Fruit fly (Drosophila melanogaster) whole organism, prepupa: ENCODE data around the gene CG11779.

Experiments
- Blimp-1 ChIP-seq: fragments of 200-800 bp; sonication (Bioruptor generic); optimal IDR thresholded peaks from 3 replicates; lab custom pipeline; 2017; ENCODE audit warnings: missing biosample characterization, missing genetic modification characterization, mild to moderate bottlenecking, moderate library complexity, missing genetic modification reagents
- CG10631 ChIP-seq: fragments of 200-800 bp; sonication (Bioruptor generic); optimal IDR thresholded peaks from 2 replicates; lab custom pipeline; 2016; ENCODE audit warnings: missing biosample characterization, missing genetic modification characterization
- CG10669 ChIP-seq: fragments of 200-800 bp; sonication (Bioruptor generic); optimal IDR thresholded peaks from 3 replicates; lab custom pipeline; 2018; ENCODE audit warnings: missing biosample characterization, mild to moderate bottlenecking, missing genetic modification characterization, moderate library complexity
- CG11294 ChIP-seq: fragments of 200-800 bp; sonication (Bioruptor generic); IDR thresholded peaks from 2 replicates; pipeline ENCODE4 v1.3.6; 2022; ENCODE audit warnings: missing biosample characterization, missing genetic modification characterization
- CG11902 ChIP-seq: fragments of 200-800 bp; sonication (Bioruptor generic); optimal IDR thresholded peaks from 3 replicates; lab custom pipeline; 2016; ENCODE audit warnings: missing biosample characterization, missing genetic modification characterization
- CG15336 ChIP-seq: fragments of 200-800 bp; sonication (Bioruptor generic); IDR thresholded peaks from 2 replicates; pipeline ENCODE4 v1.3.6; 2022; ENCODE audit warnings: missing biosample characterization, missing genetic modification characterization
- CG1621 ChIP-seq: fragments of 200-800 bp; sonication (Bioruptor generic); optimal IDR thresholded peaks from 3 replicates; lab custom pipeline; 2018; ENCODE audit warnings: missing biosample characterization, mild to moderate bottlenecking, missing genetic modification characterization
- CG3032 ChIP-seq: fragments of 200-800 bp; optimal IDR thresholded peaks from 2 replicates; lab custom pipeline; 2019; ENCODE audit warnings: missing biosample characterization, mild to moderate bottlenecking, missing genetic modification characterization, moderate library complexity
- CG31627 ChIP-seq: fragments of 200-800 bp; sonication (Bioruptor generic); optimal IDR thresholded peaks from 3 replicates; lab custom pipeline; 2016; ENCODE audit warnings: missing biosample characterization, missing genetic modification characterization
- CG32006 ChIP-seq: fragments of 200-800 bp; sonication (Bioruptor generic); optimal IDR thresholded peaks from 3 replicates; lab custom pipeline; 2017; ENCODE audit warnings: missing biosample characterization, mild to moderate bottlenecking, missing genetic modification characterization
- CG34406 ChIP-seq: fragments of 200-800 bp; sonication (Bioruptor generic); optimal IDR thresholded peaks from 3 replicates; lab custom pipeline; 2016; ENCODE audit warnings: missing biosample characterization, missing genetic modification characterization
- CG3919 ChIP-seq: fragments of 200-800 bp; sonication (Bioruptor generic); optimal IDR thresholded peaks from 3 replicates; lab custom pipeline; 2016; ENCODE audit warnings: missing biosample characterization, missing genetic modification characterization
- CG4318 ChIP-seq: fragments of 200-800 bp; sonication (Bioruptor generic); optimal IDR thresholded peaks from 3 replicates; lab custom pipeline; 2017; ENCODE audit warnings: missing biosample characterization, mild to moderate bottlenecking, missing genetic modification characterization
- CG6163 ChIP-seq: fragments of 200-800 bp; sonication (Bioruptor generic); IDR thresholded peaks from 3 replicates; pipeline ENCODE4 v1.3.6; 2022; ENCODE audit warnings: missing biosample characterization, missing genetic modification characterization
- CG6276 ChIP-seq: fragments of 200-800 bp; sonication (Bioruptor generic); optimal IDR thresholded peaks from 2 replicates; lab custom pipeline; 2017; ENCODE audit warnings: missing biosample characterization, mild to moderate bottlenecking, missing genetic modification characterization
- CG6792 ChIP-seq: fragments of 200-800 bp; sonication (Bioruptor generic); optimal IDR thresholded peaks from 3 replicates; lab custom pipeline; 2016; ENCODE audit warnings: missing biosample characterization, missing genetic modification characterization
- CG6808 ChIP-seq: fragments of 200-800 bp; sonication (Bioruptor generic); optimal IDR thresholded peaks from 3 replicates; lab custom pipeline; 2017; ENCODE audit warnings: missing biosample characterization, missing genetic modification characterization, mild to moderate bottlenecking, moderate library complexity, missing genetic modification reagents
- CG6854 ChIP-seq: fragments of 200-800 bp; sonication (Bioruptor generic); optimal IDR thresholded peaks from 2 replicates; lab custom pipeline; 2017; ENCODE audit warnings: missing biosample characterization, mild to moderate bottlenecking, missing genetic modification characterization
- CG7368 ChIP-seq: fragments of 200-800 bp; sonication (Bioruptor generic); optimal IDR thresholded peaks from 3 replicates; lab custom pipeline; 2016; ENCODE audit warnings: missing biosample characterization, missing genetic modification characterization
- CG8119 ChIP-seq: fragments of 200-800 bp; sonication (Bioruptor generic); IDR thresholded peaks from 3 replicates; pipeline ENCODE4 v1.3.6; 2022; ENCODE audit warnings: missing biosample characterization, missing genetic modification characterization
- CG8632 ChIP-seq: fragments of 200-800 bp; sonication (Bioruptor generic); optimal IDR thresholded peaks from 3 replicates; lab custom pipeline; 2016; ENCODE audit warnings: missing biosample characterization, missing genetic modification characterization
- CG9139 ChIP-seq: fragments of 200-800 bp; sonication (Bioruptor generic); optimal IDR thresholded peaks from 3 replicates; lab custom pipeline; 2017; ENCODE audit warnings: missing biosample characterization, mild to moderate bottlenecking, missing genetic modification characterization
- Eip75B ChIP-seq: fragments of 200-800 bp; sonication (Bioruptor generic); optimal IDR thresholded peaks from 3 replicates; lab custom pipeline; 2016; ENCODE audit warnings: missing biosample characterization, missing genetic modification characterization
- Eip78C ChIP-seq: fragments of 200-800 bp; sonication (Bioruptor generic); peaks from one replicate; lab custom pipeline; 2016; ENCODE audit warnings: missing biosample characterization, missing genetic modification characterization
- Eip93F ChIP-seq: fragments of 200-800 bp; sonication (Bioruptor generic); optimal IDR thresholded peaks from 2 replicates; lab custom pipeline; 2016; ENCODE audit warnings: missing biosample characterization, mild to moderate bottlenecking, missing genetic modification characterization
- Ets21C ChIP-seq: fragments of 200-800 bp; sonication (Bioruptor generic); optimal IDR thresholded peaks from 3 replicates; lab custom pipeline; 2016; ENCODE audit warnings: missing biosample characterization, missing genetic modification characterization
- Ets96B ChIP-seq: fragments of 200-800 bp; optimal IDR thresholded peaks from 2 replicates; lab custom pipeline; 2019; ENCODE audit warnings: missing biosample characterization, mild to moderate bottlenecking, missing genetic modification characterization, moderate library complexity
- Gug ChIP-seq: fragments of 200-800 bp; sonication (Bioruptor generic); IDR thresholded peaks from 2 replicates; pipeline ENCODE4 v1.3.6; 2022; ENCODE audit warnings: missing biosample characterization, missing genetic modification characterization
- Hr38 ChIP-seq: sonication (Bioruptor generic); optimal IDR thresholded peaks from 2 replicates; lab custom pipeline; 2016; ENCODE audit warnings: missing biosample characterization, missing genetic modification characterization
- Hr39 ChIP-seq: fragments of 200-800 bp; sonication (Bioruptor generic); optimal IDR thresholded peaks from 2 replicates; lab custom pipeline; 2016; ENCODE audit warnings: missing biosample characterization, missing genetic modification characterization
- Hr4 ChIP-seq: fragments of 200-800 bp; sonication (Bioruptor generic); optimal IDR thresholded peaks from 3 replicates; lab custom pipeline; 2016; ENCODE audit warnings: missing biosample characterization, missing genetic modification characterization
- Lpt ChIP-seq: fragments of 200-800 bp; sonication (Bioruptor generic); optimal IDR thresholded peaks from 3 replicates; lab custom pipeline; 2016; ENCODE audit warnings: missing biosample characterization, missing genetic modification characterization
- Met ChIP-seq: fragments of 200-800 bp; sonication (Bioruptor generic); optimal IDR thresholded peaks from 3 replicates; lab custom pipeline; 2016; ENCODE audit warnings: missing biosample characterization, missing genetic modification characterization
- OdsH ChIP-seq: fragments of 200-800 bp; sonication (Bioruptor generic); optimal IDR thresholded peaks from 3 replicates; lab custom pipeline; 2016; ENCODE audit warnings: missing biosample characterization, missing genetic modification characterization
- Smox ChIP-seq: fragments of 200-800 bp; sonication (Bioruptor generic); optimal IDR thresholded peaks from 3 replicates; lab custom pipeline; 2016; ENCODE audit warnings: missing biosample characterization, missing genetic modification characterization
- Sox102F ChIP-seq: fragments of 200-800 bp; sonication (Bioruptor generic); optimal IDR thresholded peaks from 2 replicates; lab custom pipeline; 2016; ENCODE audit warnings: missing biosample characterization, mild to moderate bottlenecking, missing genetic modification characterization
- Sox14 ChIP-seq: fragments of 200-800 bp; sonication (Bioruptor generic); optimal IDR thresholded peaks from 3 replicates; lab custom pipeline; 2016; ENCODE audit warnings: missing biosample characterization, missing genetic modification characterization
- Sox15 ChIP-seq: fragments of 200-800 bp; sonication (Bioruptor generic); optimal IDR thresholded peaks from 3 replicates; lab custom pipeline; 2016; ENCODE audit warnings: missing biosample characterization, missing genetic modification characterization
- achi ChIP-seq: fragments of 200-800 bp; sonication (Bioruptor generic); optimal IDR thresholded peaks from 3 replicates; lab custom pipeline; 2016; ENCODE audit warnings: missing biosample characterization, missing genetic modification characterization
- acj6 ChIP-seq: fragments of 200-800 bp; sonication (Bioruptor generic); optimal IDR thresholded peaks from 3 replicates; lab custom pipeline; 2016; ENCODE audit warnings: missing biosample characterization, missing genetic modification characterization
- dsx ChIP-seq: fragments of 200-800 bp; optimal IDR thresholded peaks from 3 replicates; lab custom pipeline; 2019; ENCODE audit warnings: missing biosample characterization, mild to moderate bottlenecking, missing genetic modification characterization, moderate library complexity; ENCODE audit not compliant: poor library complexity, severe bottlenecking
- eg ChIP-seq: fragments of 200-800 bp; sonication (Bioruptor generic); IDR thresholded peaks from 3 replicates; pipeline ENCODE4 v1.3.6; 2022; ENCODE audit warnings: missing biosample characterization, missing genetic modification characterization
- fd59A ChIP-seq: fragments of 200-800 bp; sonication (Bioruptor generic); optimal IDR thresholded peaks from 2 replicates; lab custom pipeline; 2017; ENCODE audit warnings: missing biosample characterization, mild to moderate bottlenecking, missing genetic modification characterization, missing genetic modification reagents
- fd85E ChIP-seq: fragments of 200-800 bp; sonication (Bioruptor generic); optimal IDR thresholded peaks from 3 replicates; lab custom pipeline; 2016; ENCODE audit warnings: missing biosample characterization, missing genetic modification characterization
- fkh ChIP-seq: fragments of 200-800 bp; sonication (Bioruptor generic); optimal IDR thresholded peaks from 3 replicates; lab custom pipeline; 2017; ENCODE audit warnings: missing biosample characterization, mild to moderate bottlenecking, missing genetic modification characterization, moderate library complexity
- lz ChIP-seq: fragments of 200-800 bp; sonication (Bioruptor generic); optimal IDR thresholded peaks from 3 replicates; lab custom pipeline; 2016; ENCODE audit warnings: missing biosample characterization, missing genetic modification characterization
- net ChIP-seq: fragments of 200-800 bp; sonication (Bioruptor generic); optimal IDR thresholded peaks from 3 replicates; lab custom pipeline; 2016; ENCODE audit warnings: missing biosample characterization, missing genetic modification characterization
- pdm3 ChIP-seq: fragments of 200-800 bp; sonication (Bioruptor generic); optimal IDR thresholded peaks from 3 replicates; lab custom pipeline; 2016; ENCODE audit warnings: missing biosample characterization, missing genetic modification characterization
- salr ChIP-seq, 2 experiments: fragments of 200-800 bp; sonication (Bioruptor generic); optimal IDR thresholded peaks; 3 replicates each; lab custom pipeline; 2016 to 2018; ENCODE audit warnings: missing biosample characterization in 2 of 2, missing genetic modification characterization in 2 of 2, mild to moderate bottlenecking in 1 of 2
- ss ChIP-seq, 2 experiments: fragments of 200-800 bp; sonication (Bioruptor generic); optimal IDR thresholded peaks; 2 replicates in 1 of 2; 3 replicates in 1 of 2; lab custom pipeline; 2017 to 2018; ENCODE audit warnings: mild to moderate bottlenecking in 2 of 2, missing biosample characterization in 2 of 2, missing genetic modification characterization in 2 of 2, moderate library complexity in 1 of 2
- svp ChIP-seq: fragments of 200-800 bp; sonication (Bioruptor generic); peaks from one replicate; lab custom pipeline; 2016; ENCODE audit warnings: missing biosample characterization, missing genetic modification characterization
- topi ChIP-seq: fragments of 200-800 bp; sonication (Bioruptor generic); optimal IDR thresholded peaks from 3 replicates; lab custom pipeline; 2016; ENCODE audit warnings: missing biosample characterization, missing genetic modification characterization
- vri ChIP-seq: fragments of 200-800 bp; sonication (Bioruptor generic); optimal IDR thresholded peaks from 3 replicates; lab custom pipeline; 2016; ENCODE audit warnings: missing biosample characterization, mild to moderate bottlenecking, missing genetic modification characterization

CG11779 gene

DNA sequence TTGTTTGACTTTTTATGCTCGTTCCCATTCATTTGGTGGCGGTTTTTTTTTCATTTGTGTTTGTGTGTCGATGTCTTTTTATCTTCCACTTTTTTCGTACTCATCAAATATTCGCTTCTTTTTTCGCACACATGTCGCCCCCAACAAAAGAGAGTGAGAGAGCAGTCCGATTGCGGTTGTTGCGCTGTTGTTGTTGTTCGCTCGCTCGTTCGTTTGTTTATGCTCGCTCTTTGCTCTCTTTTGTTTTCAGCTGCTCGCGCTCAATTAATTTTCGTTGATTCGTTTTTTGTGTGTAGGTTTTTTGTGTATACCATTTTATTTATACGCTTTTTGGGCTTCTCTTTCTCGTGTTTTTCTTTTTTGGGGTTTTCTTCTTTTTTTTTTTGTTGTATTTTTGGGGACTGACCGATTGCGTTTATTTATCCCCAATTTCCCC lies 6.0 kb upstream of the CG11779 start:
- TF ChIP-seq CG6792 (GFP tag; lab: Kevin White, UChicago), result no peak
- no peak for TF ChIP-seq CG10669 (GFP tag; lab: Kevin White, UChicago)
- TF ChIP-seq CG8119, result peak; percentile 73
- TF ChIP-seq acj6, result no peak
- TF ChIP-seq CG11902 (GFP tag; lab: Kevin White, UChicago), result no peak
- TF ChIP-seq CG15336 (GFP tag; lab: Robert Waterston, UW), result peak; percentile 61; the same call in 1 of the 2 replicates
- TF ChIP-seq Eip75B, result no peak
- TF ChIP-seq Smox (GFP tag; lab: Kevin White, UChicago), result peak; percentile 2
- peak; percentile 25 for TF ChIP-seq Ets96B (tag; lab: Kevin White, UChicago)
- no peak for TF ChIP-seq achi (GFP tag; lab: Kevin White, UChicago)
- TF ChIP-seq CG8632 (GFP tag; lab: Kevin White, UChicago), result no peak
- TF ChIP-seq Sox102F (GFP tag; lab: Kevin White, UChicago), result peak; percentile 47
- no peak for TF ChIP-seq pdm3 (GFP tag; lab: Kevin White, UChicago)
- no peak for TF ChIP-seq CG31627 (GFP tag; lab: Kevin White, UChicago)
- no peak for TF ChIP-seq CG3919 (GFP tag; lab: Kevin White, UChicago)
- TF ChIP-seq Met (GFP tag; lab: Kevin White, UChicago), result no peak
- no peak for TF ChIP-seq salr (GFP tag; optimal IDR thresholded peaks at IDR 0.05; lab: Kevin White, UChicago)
- TF ChIP-seq fd85E (GFP tag; lab: Kevin White, UChicago), result peak; percentile 20
- no peak for TF ChIP-seq topi (GFP tag; lab: Kevin White, UChicago)
- peak; percentile 59 for TF ChIP-seq CG9139
- TF ChIP-seq dsx, result peak; percentile 59
- TF ChIP-seq Lpt (GFP tag; lab: Kevin White, UChicago), result peak; percentile 29
- TF ChIP-seq fkh, result no peak
- TF ChIP-seq CG7368 (GFP tag; lab: Kevin White, UChicago), result no peak
- no peak for TF ChIP-seq fd59A
- TF ChIP-seq OdsH, result no peak
- TF ChIP-seq vri (GFP tag; lab: Kevin White, UChicago), result peak; percentile 21
- no peak for TF ChIP-seq Sox15 (GFP tag; lab: Kevin White, UChicago)
- peak; percentile 11 for TF ChIP-seq Eip93F (GFP tag; lab: Kevin White, UChicago)
- peak; percentile 75 for TF ChIP-seq CG6276 (GFP tag; lab: Kevin White, UChicago)
- peak; percentile 3 for TF ChIP-seq net (GFP tag; lab: Kevin White, UChicago)
- no peak for TF ChIP-seq lz (GFP tag; lab: Kevin White, UChicago)
- no peak for TF ChIP-seq Hr39 (GFP tag; lab: Kevin White, UChicago)
- TF ChIP-seq CG3032, result peak; percentile 0
- no peak for TF ChIP-seq CG32006 (GFP tag; lab: Kevin White, UChicago)
- TF ChIP-seq CG1621, result no peak
- no peak for TF ChIP-seq Hr4 (GFP tag; lab: Kevin White, UChicago)
- TF ChIP-seq CG4318, result no peak
- TF ChIP-seq Blimp-1 (GFP tag; lab: Kevin White, UChicago), result no peak
- TF ChIP-seq eg (GFP tag; lab: Robert Waterston, UW), result peak; percentile 84
- no peak for TF ChIP-seq svp (GFP tag; lab: Kevin White, UChicago)
- no peak for TF ChIP-seq CG10631
- TF ChIP-seq Gug (GFP tag; lab: Robert Waterston, UW), result no peak
- TF ChIP-seq CG6854 (GFP tag; lab: Kevin White, UChicago), result peak; percentile 60
- no peak for TF ChIP-seq CG34406 (GFP tag; lab: Kevin White, UChicago)
- TF ChIP-seq CG6163 (GFP tag; lab: Robert Waterston, UW), result peak; percentile 81
- TF ChIP-seq Ets21C (GFP tag; lab: Kevin White, UChicago), result no peak
- peak; percentile 63 to 70 for TF ChIP-seq ss (GFP tag; optimal IDR thresholded peaks at IDR 0.05; lab: Kevin White, UChicago)
- TF ChIP-seq Hr38, result no peak
- no peak for TF ChIP-seq Sox14 (GFP tag; lab: Kevin White, UChicago)
- TF ChIP-seq CG6808 (GFP tag; lab: Kevin White, UChicago), result peak; percentile 32
- peak; percentile 2 for TF ChIP-seq Eip78C (GFP tag; lab: Kevin White, UChicago)
- TF ChIP-seq CG11294 (GFP tag; lab: Robert Waterston, UW), result no peak
